Worm (Caenorhabditis elegans): Measurements from ENCODE around the gene C39D10.5.

DNA sequence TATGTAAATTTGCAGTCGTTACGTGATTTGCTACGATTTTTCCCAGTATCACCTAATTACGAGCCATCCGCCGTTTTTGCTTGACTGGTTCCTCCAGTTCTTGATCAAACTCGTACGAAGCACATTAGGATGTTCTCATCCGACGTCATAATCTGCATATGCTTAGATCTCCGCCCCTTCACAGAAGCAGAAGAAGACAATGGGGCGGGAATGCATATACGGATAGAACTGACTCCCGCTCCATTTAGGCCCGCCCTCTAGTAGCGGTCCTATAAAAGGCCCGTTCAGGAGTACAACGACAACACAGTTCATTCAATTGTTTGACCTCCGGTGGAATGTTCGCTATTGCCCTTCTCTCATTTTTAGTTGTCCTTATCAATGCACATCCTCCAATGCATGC lies 32.9 kb upstream of the C39D10.5 start, which contains the start of gene zig-4:
- TF ChIP-seq tbx-2 (tag; optimal IDR thresholded peaks at IDR 0.05) (no peak), nhr-11 (tag; optimal IDR thresholded peaks at IDR 0.05) (no peak), nfya-1 (tag; optimal IDR thresholded peaks at IDR 0.05) (no peak), fkh-10 (GFP tag; optimal IDR thresholded peaks at IDR 0.05) (no peak), ama-1 (optimal IDR thresholded peaks at IDR 0.05) (no peak), zip-5 (tag; optimal IDR thresholded peaks at IDR 0.05) (no peak), dve-1 (tag; optimal IDR thresholded peaks at IDR 0.05) (no peak), eyg-1 (tag; optimal IDR thresholded peaks at IDR 0.05) (no peak), F13H6.1 (tag; optimal IDR thresholded peaks at IDR 0.05) (no peak), ceh-6 (GFP tag; optimal IDR thresholded peaks at IDR 0.05) (no peak), ref-2 (tag; optimal IDR thresholded peaks at IDR 0.05) (no peak), ceh-9 (tag; optimal IDR thresholded peaks at IDR 0.05) (no peak), pax-1 (tag; optimal IDR thresholded peaks at IDR 0.05) (no peak)
